Worm (Caenorhabditis elegans) whole organism, L1 larva: ENCODE results near the gene F20C5.5.

Experiments used
- C16A3.4 ChIP-seq: fragments of 150-350 bp; optimal IDR thresholded peaks from 2 replicates; lab custom pipeline; 2014; ENCODE audit warnings: missing biosample characterization, missing genetic modification characterization
- C34B4.2 ChIP-seq: sonication (generic microtip); optimal IDR thresholded peaks from 2 replicates; lab custom pipeline; 2017; ENCODE audit warnings: mild to moderate bottlenecking, missing genetic modification characterization, missing compliant biosample characterization
- Y116A8C.19 ChIP-seq: sonication (generic microtip); optimal IDR thresholded peaks from 2 replicates; lab custom pipeline; 2016; ENCODE audit warnings: missing compliant biosample characterization, missing genetic modification characterization, borderline replicate concordance
- aha-1 ChIP-seq: fragments of 150-350 bp; optimal IDR thresholded peaks from 2 replicates; lab custom pipeline; 2014; ENCODE audit warnings: missing biosample characterization, missing genetic modification characterization
- alr-1 ChIP-seq: fragments of 200-800 bp; sonication (Bioruptor generic); optimal IDR thresholded peaks from 2 replicates; lab custom pipeline; 2018; ENCODE audit warnings: borderline replicate concordance, mild to moderate bottlenecking, missing genetic modification characterization, missing compliant biosample characterization
- aly-2 ChIP-seq: fragments of 150-350 bp; optimal IDR thresholded peaks from 2 replicates; lab custom pipeline; 2014; ENCODE audit warnings: missing biosample characterization, missing genetic modification characterization
- ama-1 ChIP-seq: fragments of 150-350 bp; optimal IDR thresholded peaks from 2 replicates; lab custom pipeline; 2014
- blmp-1 ChIP-seq: fragments of 150-350 bp; optimal IDR thresholded peaks from 2 replicates; lab custom pipeline; 2014; ENCODE audit warnings: missing biosample characterization, missing genetic modification characterization
- ceh-63 ChIP-seq: fragments of 200-800 bp; sonication (Bioruptor generic); optimal IDR thresholded peaks from 2 replicates; lab custom pipeline; 2018; ENCODE audit warnings: mild to moderate bottlenecking, missing genetic modification characterization, missing compliant biosample characterization
- ceh-90 ChIP-seq: sonication (generic microtip); optimal IDR thresholded peaks from 2 replicates; lab custom pipeline; 2016; ENCODE audit warnings: missing genetic modification characterization, missing compliant biosample characterization
- ces-1 ChIP-seq: fragments of 150-350 bp; optimal IDR thresholded peaks from 2 replicates; lab custom pipeline; 2014; ENCODE audit warnings: missing biosample characterization, missing genetic modification reagents, missing genetic modification characterization
- efl-1 ChIP-seq, 4 experiments: fragments of 150-350 bp; optimal IDR thresholded peaks in 3 of 4; peaks in 1 of 4; 1 replicate in 1 of 4; 2 replicates in 3 of 4; lab custom pipeline; 2014; ENCODE audit warnings: missing biosample characterization in 2 of 4, missing genetic modification characterization in 2 of 4, missing genetic modification reagents in 2 of 4
- efl-3 ChIP-seq: fragments of 200-800 bp; sonication (Bioruptor generic); optimal IDR thresholded peaks from 2 replicates; lab custom pipeline; 2018; ENCODE audit warnings: mild to moderate bottlenecking, missing genetic modification characterization, missing compliant biosample characterization
- egl-27 ChIP-seq, 2 experiments: fragments of 150-350 bp in 1 of 2; sonication (generic microtip); optimal IDR thresholded peaks; 3 replicates each; lab custom pipeline; 2017 to 2018; ENCODE audit warnings: missing biosample characterization in 2 of 2, missing genetic modification characterization in 2 of 2, missing genetic modification reagents in 2 of 2
- fkh-10 ChIP-seq: sonication (generic microtip); optimal IDR thresholded peaks from 2 replicates; lab custom pipeline; 2017; ENCODE audit warnings: missing biosample characterization, missing genetic modification reagents, missing genetic modification characterization
- fkh-4 ChIP-seq: sonication (generic microtip); optimal IDR thresholded peaks from 2 replicates; lab custom pipeline; 2016; ENCODE audit warnings: missing compliant biosample characterization, missing genetic modification characterization, borderline replicate concordance
- fkh-8 ChIP-seq: sonication (generic microtip); optimal IDR thresholded peaks from 2 replicates; lab custom pipeline; 2016; ENCODE audit warnings: mild to moderate bottlenecking, missing genetic modification characterization, missing compliant biosample characterization
- fos-1 ChIP-seq: fragments of 150-350 bp; optimal IDR thresholded peaks from 2 replicates; lab custom pipeline; 2014; ENCODE audit warnings: missing biosample characterization, missing genetic modification characterization
- hlh-17 ChIP-seq: fragments of 200-800 bp; sonication (Bioruptor generic); optimal IDR thresholded peaks from 2 replicates; lab custom pipeline; 2018; ENCODE audit warnings: missing genetic modification characterization, mild to moderate bottlenecking, missing compliant biosample characterization, moderate library complexity, borderline replicate concordance
- irx-1 ChIP-seq: sonication (generic microtip); optimal IDR thresholded peaks from 2 replicates; lab custom pipeline; 2016; ENCODE audit warnings: missing genetic modification characterization, missing compliant biosample characterization
- isw-1 ChIP-seq: fragments of 200-800 bp; sonication (Bioruptor generic); IDR thresholded peaks from 2 replicates; pipeline ENCODE4 v1.3.6; 2022; ENCODE audit warnings: missing genetic modification characterization, missing compliant biosample characterization
- jun-1 ChIP-seq: fragments of 150-350 bp; optimal IDR thresholded peaks from 2 replicates; lab custom pipeline; 2014; ENCODE audit warnings: missing biosample characterization, missing genetic modification reagents, missing genetic modification characterization
- lin-14 ChIP-seq: fragments of 200-800 bp; sonication (Bioruptor generic); optimal IDR thresholded peaks from 2 replicates; lab custom pipeline; 2018; ENCODE audit warnings: mild to moderate bottlenecking, missing genetic modification characterization, moderate library complexity, missing compliant biosample characterization
- lin-35 ChIP-seq, 2 experiments: fragments of 150-350 bp; optimal IDR thresholded peaks; 2 replicates each; lab custom pipeline; 2014; ENCODE audit warnings: missing biosample characterization in 2 of 2, missing genetic modification characterization in 2 of 2, missing genetic modification reagents in 2 of 2
- mef-2 ChIP-seq: fragments of 150-350 bp; optimal IDR thresholded peaks from 2 replicates; lab custom pipeline; 2014; ENCODE audit warnings: missing biosample characterization, missing genetic modification characterization
- nhr-19 ChIP-seq: fragments of 200-800 bp; sonication (Bioruptor generic); conservative IDR thresholded peaks from 2 replicates; pipeline ENCODE4 v1.3.6; 2022; ENCODE audit warnings: missing genetic modification characterization, missing compliant biosample characterization
- nhr-20 ChIP-seq: sonication (generic microtip); optimal IDR thresholded peaks from 2 replicates; lab custom pipeline; 2016; ENCODE audit warnings: mild to moderate bottlenecking, missing genetic modification characterization, missing compliant biosample characterization
- nhr-237 ChIP-seq: fragments of 150-350 bp; optimal IDR thresholded peaks from 2 replicates; lab custom pipeline; 2014; ENCODE audit warnings: missing biosample characterization, missing genetic modification characterization
- nhr-47 ChIP-seq: sonication (generic microtip); optimal IDR thresholded peaks from 2 replicates; lab custom pipeline; 2016; ENCODE audit warnings: mild to moderate bottlenecking, missing genetic modification characterization, moderate library complexity, missing compliant biosample characterization
- nhr-71 ChIP-seq: sonication (generic microtip); optimal IDR thresholded peaks from 2 replicates; lab custom pipeline; 2016; ENCODE audit warnings: mild to moderate bottlenecking, missing genetic modification characterization, moderate library complexity, missing compliant biosample characterization
- nhr-76 ChIP-seq: sonication (generic microtip); optimal IDR thresholded peaks from 2 replicates; lab custom pipeline; 2017; ENCODE audit warnings: missing biosample characterization, missing genetic modification characterization
- nhr-77 ChIP-seq: fragments of 150-350 bp; optimal IDR thresholded peaks from 2 replicates; lab custom pipeline; 2014; ENCODE audit warnings: missing biosample characterization, missing genetic modification characterization
- nhr-85 ChIP-seq: sonication (generic microtip); peaks from one replicate; lab custom pipeline; 2016; ENCODE audit warnings: missing genetic modification characterization, inconsistent platforms, missing compliant biosample characterization
- pag-3 ChIP-seq: sonication (generic microtip); optimal IDR thresholded peaks from 2 replicates; lab custom pipeline; 2017; ENCODE audit warnings: missing genetic modification characterization, mild to moderate bottlenecking, missing compliant biosample characterization, antibody characterized with exemption, borderline replicate concordance; ENCODE audit not compliant: insufficient read depth
- skn-1 ChIP-seq: fragments of 150-350 bp; optimal IDR thresholded peaks from 2 replicates; lab custom pipeline; 2014; ENCODE audit warnings: missing biosample characterization, missing genetic modification characterization
- snpc-4 ChIP-seq: fragments of 150-350 bp; optimal IDR thresholded peaks from 2 replicates; lab custom pipeline; 2014; ENCODE audit warnings: missing biosample characterization, missing genetic modification characterization
- snu-23 ChIP-seq: sonication (generic microtip); optimal IDR thresholded peaks from 2 replicates; lab custom pipeline; 2016; ENCODE audit warnings: missing genetic modification characterization, missing compliant biosample characterization
- sptf-1 ChIP-seq: fragments of 150-350 bp; optimal IDR thresholded peaks from 2 replicates; lab custom pipeline; 2014; ENCODE audit warnings: missing biosample characterization, missing genetic modification characterization
- swsn-7 ChIP-seq: sonication (generic microtip); optimal IDR thresholded peaks from 2 replicates; lab custom pipeline; 2016; ENCODE audit warnings: missing genetic modification characterization, missing compliant biosample characterization
- tbx-2 ChIP-seq: sonication (generic microtip); optimal IDR thresholded peaks from 2 replicates; lab custom pipeline; 2016; ENCODE audit warnings: missing genetic modification characterization, missing compliant biosample characterization
- tlp-1 ChIP-seq: fragments of 150-350 bp; optimal IDR thresholded peaks from 2 replicates; lab custom pipeline; 2014; ENCODE audit warnings: missing biosample characterization, missing genetic modification characterization
- unc-130 ChIP-seq: fragments of 150-350 bp; optimal IDR thresholded peaks from 2 replicates; lab custom pipeline; 2017; ENCODE audit warnings: missing biosample characterization, missing genetic modification characterization, inconsistent platforms
- unc-98 ChIP-seq: fragments of 200-800 bp; sonication (Bioruptor generic); IDR thresholded peaks from 2 replicates; pipeline ENCODE4 v1.3.6; 2022; ENCODE audit warnings: missing genetic modification characterization, missing compliant biosample characterization

Gene F20C5.5

DNA sequence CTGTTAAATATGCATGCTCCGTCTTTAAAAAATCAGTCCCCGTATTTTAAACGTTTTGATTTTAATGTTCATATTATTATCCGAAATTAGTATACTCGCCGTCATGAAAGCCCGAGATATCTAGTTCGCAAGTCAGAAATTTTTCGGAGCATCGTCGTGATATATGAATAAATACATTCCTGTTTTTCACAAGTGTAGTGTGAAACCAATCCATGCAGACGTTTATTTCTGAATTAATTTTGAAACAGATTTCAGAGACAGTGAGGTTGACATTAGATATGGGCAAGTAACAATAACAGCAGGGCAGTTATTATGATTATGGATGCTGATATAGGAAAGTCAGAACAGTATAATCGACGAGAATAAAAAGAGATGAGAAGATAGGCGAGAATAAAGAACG, 16.9 kb downstream of the F20C5.5 start:
- TF ChIP-seq efl-3 (GFP tag; lab: Kevin White, UChicago), result no peak
- TF ChIP-seq fos-1, result no peak
- no peak for TF ChIP-seq swsn-7 (tag; lab: Kevin White, UChicago)
- no peak for TF ChIP-seq nhr-71 (tag; lab: Kevin White, UChicago)
- TF ChIP-seq ama-1, result no peak
- TF ChIP-seq alr-1 (tag; lab: Kevin White, UChicago), result no peak
- no peak for TF ChIP-seq pag-3

DNA sequence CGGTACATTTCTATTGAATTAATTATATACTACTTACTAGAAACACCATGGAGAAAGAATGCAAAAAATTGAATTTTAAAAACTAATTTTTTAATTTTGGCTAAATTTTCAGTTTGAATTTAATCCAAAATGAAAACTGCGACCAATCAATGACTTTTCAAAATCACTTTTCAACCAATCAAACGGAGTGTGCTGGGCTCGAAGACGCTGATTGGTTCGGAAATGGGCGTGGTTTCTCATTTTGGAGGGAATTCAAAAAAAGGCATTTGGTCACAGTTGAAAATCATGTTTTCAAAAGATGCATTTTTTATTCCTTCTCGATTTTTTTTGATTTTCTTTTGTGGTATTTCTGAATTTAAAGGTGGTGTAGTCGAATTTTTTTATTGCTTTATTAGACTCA, 20.5 kb downstream of the F20C5.5 start:
- TF ChIP-seq efl-1 (optimal IDR thresholded peaks at IDR 0.05; lab: Kevin White, UChicago) (no peak), efl-1 (GFP tag; optimal IDR thresholded peaks at IDR 0.05 in 1 of 2; lab: Kevin White, UChicago) (peak in 1 of 2 experiments; percentile 24), snu-23 (GFP tag; lab: Kevin White, UChicago) (no peak)
- TF ChIP-seq, all 84 proteins: peak for 1

DNA sequence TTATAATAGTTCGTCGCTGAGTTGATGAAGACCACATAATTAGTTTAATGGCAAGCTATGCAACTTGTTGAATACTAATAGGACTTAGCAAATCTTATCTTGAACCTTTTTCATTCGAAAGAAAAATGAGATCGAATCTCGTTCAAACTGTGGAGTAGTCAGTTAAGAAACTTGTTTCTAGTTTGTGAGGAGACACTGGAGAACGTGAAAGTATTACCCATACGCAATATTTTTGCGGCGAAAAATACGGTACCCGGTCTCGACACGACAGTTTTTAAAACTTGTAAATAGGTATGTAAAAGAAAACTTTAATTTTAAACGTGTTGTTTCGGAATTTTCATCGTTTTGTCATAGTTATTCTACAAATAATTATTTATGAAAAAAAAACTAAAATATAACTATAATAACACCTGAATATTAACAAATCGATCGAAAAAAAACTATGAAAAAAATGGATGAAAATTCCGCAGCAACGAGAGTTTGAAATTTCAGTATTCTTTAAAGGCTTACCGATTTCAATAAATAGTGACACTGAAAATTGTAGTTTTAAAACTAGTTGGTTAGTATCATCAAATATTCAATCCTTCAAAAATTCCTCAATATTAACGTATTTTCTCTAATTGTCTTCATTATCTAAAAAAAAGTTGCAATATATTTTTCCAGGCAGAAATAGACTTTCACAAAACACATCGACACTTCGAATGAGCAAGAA, 23.7 kb downstream of the F20C5.5 start, which contains the start of the genes F20C5.7 and parg-1:
TSS of gene F20C5.7 (minus strand) at position 101 of the 712 bp plus-strand sequence.
TSS of gene parg-1 (plus strand) at position 662 of the 712 bp plus-strand sequence.
- TF ChIP-seq hlh-17 (GFP tag; lab: Kevin White, UChicago) (no peak), nhr-47 (tag; lab: Kevin White, UChicago) (no peak), fkh-10 (GFP tag; lab: Kevin White, UChicago) (no peak), aha-1 (no peak)

DNA sequence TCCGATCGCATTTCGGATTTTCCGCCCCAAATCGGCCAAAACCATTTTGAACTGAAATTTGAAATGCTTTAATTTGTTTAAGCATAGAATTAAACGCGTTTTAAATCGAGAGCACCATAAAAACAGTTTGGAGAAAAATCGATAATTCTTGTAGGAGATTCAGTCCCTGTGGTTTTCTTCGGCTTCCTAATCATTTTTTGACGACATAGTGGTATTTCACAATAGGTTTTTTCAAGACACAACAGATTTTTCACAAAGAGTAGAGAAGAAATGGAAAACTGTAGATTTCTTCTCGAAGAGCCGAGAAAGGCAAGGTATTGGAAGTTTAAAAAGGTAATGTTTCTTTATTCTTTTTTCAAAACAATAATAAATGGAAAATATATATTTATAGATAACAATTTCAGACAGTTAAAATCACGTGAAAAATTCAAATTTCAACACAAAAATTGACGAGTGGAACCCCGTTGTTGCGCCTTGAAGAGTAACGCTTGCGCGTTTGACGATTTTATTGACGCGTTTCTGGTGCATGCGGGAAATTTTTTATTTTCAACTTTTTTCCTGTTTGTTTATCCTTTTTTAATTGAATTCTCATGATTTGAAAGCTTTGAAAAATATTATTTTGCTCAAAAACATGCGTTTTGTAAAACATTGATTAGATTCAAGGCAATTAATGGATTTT, 25.6 kb downstream of the F20C5.5 start, which contains the start of gene F21D5.7:
TSS of gene F21D5.7 (minus strand) at position 51 of the 679 bp plus-strand sequence.
- no peak for TF ChIP-seq egl-27 (tag; optimal IDR thresholded peaks at IDR 0.05; lab: Kevin White, UChicago)
- no peak for TF ChIP-seq ceh-90 (tag; lab: Kevin White, UChicago)
- peak; percentile 56 for TF ChIP-seq nhr-77 (tag; lab: Kevin White, UChicago)
- TF ChIP-seq sptf-1 (tag; lab: Kevin White, UChicago), result no peak
- TF ChIP-seq swsn-7 (tag; lab: Kevin White, UChicago), result peak; percentile 85
- TF ChIP-seq skn-1, result peak; percentile 82
- no peak for TF ChIP-seq Y116A8C.19
- peak; percentile 87 for TF ChIP-seq lin-14 (GFP tag; lab: Kevin White, UChicago)
- TF ChIP-seq ces-1 (GFP tag; lab: Kevin White, UChicago), result no peak
- TF ChIP-seq hlh-17 (GFP tag; lab: Kevin White, UChicago), result no peak
- no peak for TF ChIP-seq C34B4.2 (tag; lab: Kevin White, UChicago)
- TF ChIP-seq blmp-1 (tag; lab: Kevin White, UChicago), result peak; percentile 37
- no peak for TF ChIP-seq nhr-237
- peak; percentile 83 for TF ChIP-seq nhr-20
- TF ChIP-seq fkh-8, result peak; percentile 46
- TF ChIP-seq unc-98 (GFP tag; lab: Robert Waterston, UW), result no peak
- peak; percentile 84 for TF ChIP-seq nhr-19 (GFP tag; lab: Robert Waterston, UW)
- TF ChIP-seq isw-1 (GFP tag; lab: Robert Waterston, UW), result peak; percentile 68
- no peak for TF ChIP-seq efl-3 (GFP tag; lab: Kevin White, UChicago)
- TF ChIP-seq snpc-4 (tag; lab: Kevin White, UChicago), result peak; percentile 45
- TF ChIP-seq ceh-63 (GFP tag; lab: Kevin White, UChicago), result no peak
- peak; percentile 68 for TF ChIP-seq jun-1 (tag; lab: Kevin White, UChicago)
- no peak for TF ChIP-seq nhr-76 (tag; lab: Kevin White, UChicago)
- TF ChIP-seq aly-2 (tag; lab: Kevin White, UChicago), result no peak
- TF ChIP-seq fkh-4 (tag; lab: Kevin White, UChicago), result no peak
- peak; percentile 89 for TF ChIP-seq nhr-85 (tag; lab: Kevin White, UChicago)
- peak; percentile 58 for TF ChIP-seq fos-1
- peak; percentile 67 for TF ChIP-seq C16A3.4 (tag; lab: Kevin White, UChicago)
- no peak for TF ChIP-seq mef-2
- TF ChIP-seq tbx-2, result peak; percentile 83
- peak; percentile 80 for TF ChIP-seq irx-1 (tag; lab: Kevin White, UChicago)
- TF ChIP-seq aha-1, result peak; percentile 43
- no peak for TF ChIP-seq fkh-10 (GFP tag; lab: Kevin White, UChicago)
- peak; percentile 85 to 91 for TF ChIP-seq lin-35 (GFP tag; optimal IDR thresholded peaks at IDR 0.05; lab: Kevin White, UChicago)
- peak; percentile 87 for TF ChIP-seq snu-23 (GFP tag; lab: Kevin White, UChicago)
- TF ChIP-seq tlp-1 (tag; lab: Kevin White, UChicago), result no peak
- peak; percentile 60 for TF ChIP-seq unc-130
